Fruit fly (Drosophila melanogaster): ENCODE results near the gene vih.

dm6 chr3L:12486175-12486574, 17.9 kb upstream of the vih start:
- no peak for TF ChIP-seq kay (GFP tag; ENCODE audit: borderline replicate concordance)
- no peak for TF ChIP-seq CG7101 (tag; optimal IDR thresholded peaks at IDR 0.05)
- no peak for TF ChIP-seq Crg-1 (GFP tag; optimal IDR thresholded peaks at IDR 0.05)
- no peak for TF ChIP-seq CG1620 (GFP tag; optimal IDR thresholded peaks at IDR 0.05)
- no peak for TF ChIP-seq bab1 (GFP tag; optimal IDR thresholded peaks at IDR 0.05)
- no peak for TF ChIP-seq pad (GFP tag; optimal IDR thresholded peaks at IDR 0.05)
- TF ChIP-seq CG5204 (GFP tag; optimal IDR thresholded peaks at IDR 0.05): no peak
- TF ChIP-seq CG7045 (GFP tag; optimal IDR thresholded peaks at IDR 0.05): no peak
